Worm (Caenorhabditis elegans) whole organism, mixed stage, embryonic: ENCODE data around the gene cutl-21.

Source experiments
- M03D4.4 ChIP-seq: sonication (generic microtip); optimal IDR thresholded peaks from 2 replicates; lab custom pipeline; 2017; ENCODE audit warnings: mild to moderate bottlenecking, missing genetic modification characterization, missing compliant biosample characterization
- elt-3 ChIP-seq: fragments of 150-350 bp; optimal IDR thresholded peaks from 2 replicates; lab custom pipeline; 2014; ENCODE audit warnings: missing biosample characterization, missing genetic modification characterization
- pha-4 ChIP-seq: fragments of 150-350 bp; optimal IDR thresholded peaks from 2 replicates; lab custom pipeline; 2018; ENCODE audit warnings: missing biosample characterization, missing genetic modification reagents, missing genetic modification characterization
- snpc-4 ChIP-seq: fragments of 150-350 bp; optimal IDR thresholded peaks from 2 replicates; lab custom pipeline; 2014; ENCODE audit warnings: missing biosample characterization, missing genetic modification characterization
- unc-62 ChIP-seq: fragments of 150-350 bp; optimal IDR thresholded peaks from 2 replicates; lab custom pipeline; 2014; ENCODE audit warnings: missing biosample characterization, missing genetic modification reagents, missing genetic modification characterization

ce11 chrX:1010627-1011452 is 6.7 kb downstream of the cutl-21 start:
- TF ChIP-seq unc-62 = no peak
- TF ChIP-seq snpc-4 (tag; lab: Kevin White, UChicago) = no peak
- TF ChIP-seq elt-3 (tag; lab: Kevin White, UChicago) = no peak
- TF ChIP-seq M03D4.4 (tag; lab: Kevin White, UChicago) = no peak
- no peak for TF ChIP-seq pha-4 (tag; lab: Kevin White, UChicago)
